Fruit fly (Drosophila melanogaster) S2 (cell line): Measurements from ENCODE around the gene ddbt.

Experiments
- CG8478 ChIP-seq: fragments of >200 bp; optimal IDR thresholded peaks from 2 replicates; lab custom pipeline; 2018
- CTCF ChIP-seq, 2 experiments: fragments of >200 bp; optimal IDR thresholded peaks; 2 replicates each; lab custom pipeline; 2018

Gene ddbt

DNA sequence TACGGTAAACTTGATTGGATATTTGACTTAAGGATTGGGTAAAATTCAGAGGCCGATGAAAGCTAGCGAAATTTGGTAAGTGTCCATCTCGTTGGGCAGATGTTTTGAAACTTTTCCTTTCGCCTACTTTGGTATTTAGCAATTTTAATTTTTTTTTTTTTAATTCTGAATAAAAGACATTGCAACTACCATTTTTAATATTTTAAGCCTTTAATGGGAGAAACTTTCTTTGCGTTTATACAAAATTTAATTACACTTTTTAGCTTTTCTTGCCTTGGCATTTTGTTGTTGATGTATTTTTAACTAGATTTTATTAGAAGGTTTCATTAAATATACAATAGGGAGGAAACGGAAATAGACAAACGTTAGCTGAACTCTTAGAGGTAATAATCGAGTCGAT, 49.5 kb downstream of the ddbt start, which contains the start of gene CG13884:
Gene CG13884, minus strand, starts transcription at position 101 of the 400 bp plus-strand sequence.
- TF ChIP-seq CTCF (optimal IDR thresholded peaks at IDR 0.05; lab: Kevin White, UChicago) = no peak
- no peak for TF ChIP-seq CG8478 (lab: Kevin White, UChicago)
